Fruit fly (Drosophila melanogaster) whole organism, embryonic: Measurements from ENCODE around the gene Cubn.

ENCODE experiments used
- Abd-B ChIP-seq: fragments of 200-800 bp; sonication (Bioruptor generic); optimal IDR thresholded peaks from 2 replicates; lab custom pipeline; 2018; ENCODE audit warnings: missing biosample characterization, mild to moderate bottlenecking, missing genetic modification characterization, moderate library complexity
- Ada2b ChIP-seq: fragments of 200-800 bp; sonication (Bioruptor generic); IDR thresholded peaks from 2 replicates; pipeline ENCODE4 v1.3.6; 2022; ENCODE audit warnings: missing biosample characterization, missing genetic modification characterization
- CG10147 ChIP-seq: fragments of 200-800 bp; sonication (Bioruptor generic); optimal IDR thresholded peaks from 2 replicates; lab custom pipeline; 2019; ENCODE audit warnings: missing biosample characterization, mild to moderate bottlenecking, missing genetic modification characterization, moderate library complexity
- CG10209 ChIP-seq: fragments of 200-800 bp; sonication (Bioruptor generic); optimal IDR thresholded peaks from 3 replicates; lab custom pipeline; 2017; ENCODE audit warnings: missing biosample characterization, mild to moderate bottlenecking, missing genetic modification characterization, missing genetic modification reagents
- CG11398 ChIP-seq: fragments of 200-800 bp; sonication (Bioruptor generic); optimal IDR thresholded peaks from 2 replicates; lab custom pipeline; 2016; ENCODE audit warnings: missing biosample characterization, missing genetic modification characterization
- CG11723 ChIP-seq: fragments of 200-800 bp; sonication (Bioruptor generic); optimal IDR thresholded peaks from 2 replicates; lab custom pipeline; 2017; ENCODE audit warnings: missing biosample characterization, mild to moderate bottlenecking, missing genetic modification characterization
- CG12236 ChIP-seq: fragments of 200-800 bp; sonication (Bioruptor generic); optimal IDR thresholded peaks from 2 replicates; lab custom pipeline; 2016; ENCODE audit warnings: missing biosample characterization, missing genetic modification characterization
- CG13287 ChIP-seq: fragments of 200-800 bp; sonication (Bioruptor generic); IDR thresholded peaks from 2 replicates; pipeline ENCODE4 v1.3.6; 2022; ENCODE audit warnings: missing biosample characterization, missing genetic modification characterization; ENCODE audit not compliant: partially characterized antibody
- CG13624 ChIP-seq: fragments of 200-800 bp; sonication (Bioruptor generic); optimal IDR thresholded peaks from 2 replicates; lab custom pipeline; 2016; ENCODE audit warnings: missing biosample characterization, missing genetic modification characterization
- CG14014 ChIP-seq: fragments of 200-800 bp; sonication (Bioruptor generic); IDR thresholded peaks from 2 replicates; pipeline ENCODE4 v1.3.6; 2022; ENCODE audit warnings: missing biosample characterization, missing genetic modification characterization
- CG17802 ChIP-seq: fragments of 200-800 bp; sonication (Bioruptor generic); optimal IDR thresholded peaks from 2 replicates; lab custom pipeline; 2018; ENCODE audit warnings: missing biosample characterization, mild to moderate bottlenecking, missing genetic modification characterization, moderate library complexity
- CG18764 ChIP-seq: fragments of 200-800 bp; sonication (Bioruptor generic); optimal IDR thresholded peaks from 3 replicates; lab custom pipeline; 2016; ENCODE audit warnings: missing biosample characterization, missing genetic modification characterization
- CG3065 ChIP-seq: fragments of 200-800 bp; sonication (Bioruptor generic); optimal IDR thresholded peaks from 2 replicates; lab custom pipeline; 2016; ENCODE audit warnings: missing biosample characterization, missing genetic modification characterization
- CG32767 ChIP-seq: fragments of 200-800 bp; sonication (Bioruptor generic); IDR thresholded peaks from 2 replicates; pipeline ENCODE4 v1.3.6; 2022; ENCODE audit warnings: missing biosample characterization, missing genetic modification characterization
- CG32772 ChIP-seq: fragments of 200-800 bp; sonication (Bioruptor generic); IDR thresholded peaks from 2 replicates; pipeline ENCODE4 v1.3.6; 2022; ENCODE audit warnings: missing biosample characterization, missing genetic modification characterization
- CG3281 ChIP-seq: fragments of 200-800 bp; sonication (Bioruptor generic); optimal IDR thresholded peaks from 3 replicates; lab custom pipeline; 2017; ENCODE audit warnings: missing biosample characterization, mild to moderate bottlenecking, missing genetic modification characterization
- CG34224 ChIP-seq: fragments of 200-800 bp; sonication (Bioruptor generic); IDR thresholded peaks from 3 replicates; pipeline ENCODE4 v1.3.6; 2022; ENCODE audit warnings: missing biosample characterization, missing genetic modification characterization; ENCODE audit not compliant: partially characterized antibody
- CG34376 ChIP-seq: fragments of 200-800 bp; sonication (Bioruptor generic); optimal IDR thresholded peaks from 2 replicates; lab custom pipeline; 2018; ENCODE audit warnings: missing biosample characterization, mild to moderate bottlenecking, missing genetic modification characterization
- CG3847 ChIP-seq: fragments of 200-800 bp; sonication (Bioruptor generic); IDR thresholded peaks from 2 replicates; pipeline ENCODE4 v1.3.6; 2022; ENCODE audit warnings: missing biosample characterization, missing genetic modification characterization
- CG4328 ChIP-seq: fragments of 200-800 bp; sonication (Bioruptor generic); optimal IDR thresholded peaks from 3 replicates; lab custom pipeline; 2017; ENCODE audit warnings: missing biosample characterization, missing genetic modification reagents, missing genetic modification characterization
- CG7745 ChIP-seq: fragments of 200-800 bp; sonication (Bioruptor generic); optimal IDR thresholded peaks from 2 replicates; lab custom pipeline; 2018; ENCODE audit warnings: missing biosample characterization, mild to moderate bottlenecking, missing genetic modification characterization, moderate library complexity
- CG8290 ChIP-seq, 3 experiments: fragments of 200-800 bp; sonication (Bioruptor generic); optimal IDR thresholded peaks; 2 replicates each; lab custom pipeline; 2016 to 2019; ENCODE audit warnings: missing biosample characterization in 3 of 3, missing genetic modification characterization in 3 of 3, mild to moderate bottlenecking in 2 of 3, moderate library complexity in 1 of 3
- CG9215 ChIP-seq: fragments of 200-800 bp; sonication (Bioruptor generic); IDR thresholded peaks from 2 replicates; pipeline ENCODE4 v1.3.6; 2022; ENCODE audit warnings: missing biosample characterization, missing genetic modification characterization
- CG9876 ChIP-seq: fragments of 200-800 bp; sonication (Bioruptor generic); optimal IDR thresholded peaks from 2 replicates; lab custom pipeline; 2016; ENCODE audit warnings: missing biosample characterization, missing genetic modification characterization
- CTCF ChIP-seq: fragments of 200-800 bp; sonication (Bioruptor generic); optimal IDR thresholded peaks from 2 replicates; lab custom pipeline; 2017; ENCODE audit warnings: missing biosample characterization, mild to moderate bottlenecking, missing genetic modification characterization, moderate library complexity
- Doc3 ChIP-seq: fragments of 200-800 bp; sonication (Bioruptor generic); IDR thresholded peaks from 3 replicates; pipeline ENCODE4 v1.3.6; 2022; ENCODE audit warnings: missing biosample characterization, missing genetic modification characterization; ENCODE audit not compliant: partially characterized antibody
- ERR ChIP-seq: fragments of 200-800 bp; sonication (Bioruptor generic); optimal IDR thresholded peaks from 2 replicates; lab custom pipeline; 2016; ENCODE audit warnings: missing biosample characterization, missing genetic modification characterization
- Nf-YC ChIP-seq: fragments of 200-800 bp; optimal IDR thresholded peaks from 3 replicates; lab custom pipeline; 2019; ENCODE audit warnings: missing biosample characterization, mild to moderate bottlenecking, missing genetic modification characterization, moderate library complexity
- Oaz ChIP-seq: fragments of 200-800 bp; sonication (Bioruptor generic); IDR thresholded peaks from 2 replicates; pipeline ENCODE4 v1.3.6; 2022; ENCODE audit warnings: missing biosample characterization, missing genetic modification characterization
- Opbp ChIP-seq: fragments of 200-800 bp; sonication (Bioruptor generic); IDR thresholded peaks from 3 replicates; pipeline ENCODE4 v1.3.6; 2022; ENCODE audit warnings: missing biosample characterization, missing genetic modification characterization; ENCODE audit not compliant: partially characterized antibody
- Ssrp ChIP-seq: fragments of 200-800 bp; sonication (Bioruptor generic); optimal IDR thresholded peaks from 2 replicates; lab custom pipeline; 2018; ENCODE audit warnings: missing biosample characterization, mild to moderate bottlenecking, missing genetic modification characterization, moderate library complexity
- Usf ChIP-seq: fragments of 200-800 bp; sonication (Bioruptor generic); optimal IDR thresholded peaks from 2 replicates; lab custom pipeline; 2017; ENCODE audit warnings: missing genotype, missing biosample characterization, missing genetic modification characterization
- chinmo ChIP-seq: fragments of 200-800 bp; sonication (Bioruptor generic); IDR thresholded peaks from 4 replicates; pipeline ENCODE4 v1.3.6; 2022; ENCODE audit warnings: missing biosample characterization, missing genetic modification characterization; ENCODE audit not compliant: partially characterized antibody
- crol ChIP-seq: fragments of 200-800 bp; sonication (Bioruptor generic); IDR thresholded peaks from 2 replicates; pipeline ENCODE4 v1.3.6; 2022; ENCODE audit warnings: missing biosample characterization, missing genetic modification characterization
- exex ChIP-seq: fragments of 200-800 bp; sonication (Bioruptor generic); optimal IDR thresholded peaks from 4 replicates; lab custom pipeline; 2018; ENCODE audit warnings: missing biosample characterization, mild to moderate bottlenecking, missing genetic modification characterization, moderate library complexity
- fd3F ChIP-seq: fragments of 200-800 bp; sonication (Bioruptor generic); optimal IDR thresholded peaks from 2 replicates; lab custom pipeline; 2018; ENCODE audit warnings: missing biosample characterization, mild to moderate bottlenecking, missing genetic modification characterization, moderate library complexity
- grau ChIP-seq: fragments of 200-800 bp; optimal IDR thresholded peaks from 3 replicates; lab custom pipeline; 2019; ENCODE audit warnings: missing biosample characterization, mild to moderate bottlenecking, missing genetic modification characterization, moderate library complexity
- ham ChIP-seq: fragments of 200-800 bp; sonication (Bioruptor generic); IDR thresholded peaks from 2 replicates; pipeline ENCODE4 v1.3.6; 2022; ENCODE audit warnings: missing biosample characterization, missing genetic modification characterization
- jigr1 ChIP-seq: fragments of 200-800 bp; sonication (Bioruptor generic); IDR thresholded peaks from 3 replicates; pipeline ENCODE4 v1.3.6; 2022; ENCODE audit warnings: missing biosample characterization, missing genetic modification characterization
- nmo ChIP-seq: fragments of 200-800 bp; sonication (Bioruptor generic); optimal IDR thresholded peaks from 2 replicates; lab custom pipeline; 2018; ENCODE audit warnings: missing biosample characterization, mild to moderate bottlenecking, missing genetic modification characterization, moderate library complexity
- odd ChIP-seq: fragments of 200-800 bp; sonication (Bioruptor generic); optimal IDR thresholded peaks from 2 replicates; lab custom pipeline; 2017; ENCODE audit warnings: missing biosample characterization, mild to moderate bottlenecking, missing genetic modification characterization
- pan ChIP-seq, 4 experiments: fragments of >200 bp in 3 of 4; fragments of 200-800 bp in 1 of 4; sonication (Bioruptor generic) in 1 of 4; optimal IDR thresholded peaks in 3 of 4; IDR thresholded peaks in 1 of 4; 2 replicates each; pipeline versions ENCODE4 v1.3.6 to Lab custom; 2017 to 2022; ENCODE audit warnings: missing biosample characterization in 2 of 4, missing genetic modification characterization in 2 of 4, mixed read lengths in 1 of 4
- ro ChIP-seq: fragments of 200-800 bp; sonication (Bioruptor generic); IDR thresholded peaks from 2 replicates; pipeline ENCODE4 v1.3.6; 2022; ENCODE audit warnings: missing biosample characterization, missing genetic modification characterization
- row ChIP-seq: fragments of 200-800 bp; sonication (Bioruptor generic); IDR thresholded peaks from 3 replicates; pipeline ENCODE4 v1.3.6; 2022; ENCODE audit warnings: missing biosample characterization, missing genetic modification characterization
- stc ChIP-seq: fragments of 200-800 bp; sonication (Bioruptor generic); IDR thresholded peaks from 2 replicates; pipeline ENCODE4 v1.3.6; 2022; ENCODE audit warnings: missing biosample characterization, missing genetic modification characterization
- trh ChIP-seq: fragments of 200-800 bp; sonication (Bioruptor generic); optimal IDR thresholded peaks from 2 replicates; lab custom pipeline; 2016; ENCODE audit warnings: missing biosample characterization, missing genetic modification characterization
- zfh1 ChIP-seq: fragments of 200-800 bp; sonication (Bioruptor generic); IDR thresholded peaks from 3 replicates; pipeline ENCODE4 v1.3.6; 2022; ENCODE audit warnings: missing biosample characterization, missing genetic modification characterization

Gene Cubn

DNA sequence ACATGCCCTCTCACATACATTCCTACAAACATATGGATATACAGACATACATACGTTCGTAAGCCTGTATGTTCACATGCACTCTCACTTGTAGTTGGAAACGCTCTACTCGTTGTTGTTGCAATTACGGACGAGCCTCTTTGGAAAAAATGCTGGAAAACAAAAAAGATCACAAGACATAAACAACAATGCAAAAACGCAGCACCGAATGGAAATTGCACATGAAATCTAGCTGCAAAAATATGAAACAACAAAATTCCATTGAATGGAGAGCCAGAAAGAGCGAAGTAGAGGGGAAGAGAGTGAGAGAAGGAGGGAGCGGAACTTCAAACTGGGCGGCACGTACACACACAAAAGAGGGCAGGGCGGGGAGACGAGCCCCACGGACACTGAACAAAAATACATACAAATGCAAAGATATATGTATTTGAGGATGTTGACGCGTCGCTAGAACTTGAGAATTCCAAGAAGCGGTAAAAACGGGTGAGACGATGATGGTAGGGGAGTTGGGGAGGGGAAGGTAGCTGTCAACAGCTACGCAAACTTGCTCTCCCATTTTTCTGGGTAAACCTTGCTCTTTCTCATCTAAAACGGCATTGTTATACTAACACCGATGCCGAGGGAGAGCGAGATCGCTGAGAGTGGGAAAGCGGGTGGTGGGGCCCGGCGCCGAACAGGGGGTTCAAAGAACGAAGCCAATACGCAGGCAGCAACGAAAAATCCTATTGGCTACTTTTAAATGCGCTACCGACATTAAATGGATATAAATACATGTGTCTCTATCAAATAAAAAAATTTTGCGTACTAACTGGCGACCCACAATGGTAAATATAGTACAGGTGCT is 13.2 kb upstream of the Cubn start (continued):
- TF ChIP-seq CG14014 (GFP tag; lab: Robert Waterston, UW) (no peak), fd3F (peak; percentile 18), CG13287 (peak; percentile 22; the same call in 1 of the 2 replicates), CG9876 (GFP tag; lab: Kevin White, UChicago) (no peak), CG7745 (tag; lab: Kevin White, UChicago) (no peak), CG10209 (GFP tag; lab: Kevin White, UChicago) (no peak), CG12236 (GFP tag; lab: Kevin White, UChicago) (no peak), ro (no peak), pan (optimal IDR thresholded peaks at IDR 0.05; lab: Kevin White, UChicago) (no peak), pan (GFP tag; optimal IDR thresholded peaks at IDR 0.05 in 1 of 2, IDR thresholded peaks at IDR 0.05 in 1 of 2) (peak in 1 of 2 experiments; percentile 35), CG8290 (GFP tag; optimal IDR thresholded peaks at IDR 0.05; lab: Kevin White, UChicago) (no peak), CG8290 (tag; optimal IDR thresholded peaks at IDR 0.05; lab: Kevin White, UChicago) (peak in 1 of 2 experiments; percentile 73), zfh1 (GFP tag; lab: Robert Waterston, UW) (no peak), CG3847 (GFP tag; lab: Robert Waterston, UW) (0 out of 2 replicates have a peak, but pooled peaks have one; percentile 42), Oaz (GFP tag; lab: Robert Waterston, UW) (0 out of 2 replicates have a peak, but pooled peaks have one; percentile 42), Opbp (peak; percentile 12; the same call in 1 of the 3 replicates), CG9215 (peak; percentile 42; the same call in 1 of the 2 replicates), chinmo (GFP tag; lab: Robert Waterston, UW) (peak; percentile 88), CG3065 (no peak), CG32767 (GFP tag; lab: Robert Waterston, UW) (peak; percentile 46; the same call in 1 of the 2 replicates), Nf-YC (tag; lab: Kevin White, UChicago) (no peak), CG34376 (GFP tag; lab: Kevin White, UChicago) (peak; percentile 86), Usf (GFP tag; lab: Kevin White, UChicago) (peak; percentile 42), Abd-B (GFP tag; lab: Kevin White, UChicago) (peak; percentile 61), trh (GFP tag; lab: Kevin White, UChicago) (no peak), CG10147 (peak; percentile 15), grau (tag; lab: Kevin White, UChicago) (peak; percentile 44), CG11723 (no peak), jigr1 (GFP tag; lab: Robert Waterston, UW) (0 out of 3 replicates have a peak, but pooled peaks have one; percentile 25), CG4328 (GFP tag; lab: Kevin White, UChicago) (no peak), odd (GFP tag; lab: Kevin White, UChicago) (no peak), Doc3 (GFP tag; lab: Robert Waterston, UW) (no peak), CG11398 (GFP tag; lab: Kevin White, UChicago) (peak; percentile 45), ERR (GFP tag; lab: Kevin White, UChicago) (peak; percentile 93), CG17802 (tag; lab: Kevin White, UChicago) (no peak), CG34224 (GFP tag; lab: Robert Waterston, UW) (peak; percentile 28; the same call in 1 of the 3 replicates), ham (no peak), CG18764 (GFP tag; lab: Kevin White, UChicago) (no peak), Ssrp (tag; lab: Kevin White, UChicago) (peak; percentile 34), stc (GFP tag; lab: Robert Waterston, UW) (no peak), nmo (GFP tag; lab: Kevin White, UChicago) (no peak), Ada2b (0 out of 2 replicates have a peak, but pooled peaks have one; percentile 17), crol (GFP tag; lab: Robert Waterston, UW) (peak; percentile 99), exex (tag; lab: Kevin White, UChicago) (peak; percentile 6), row (GFP tag; lab: Robert Waterston, UW) (peak; percentile 90), CTCF (GFP tag; lab: Kevin White, UChicago) (no peak), CG32772 (GFP tag; lab: Robert Waterston, UW) (0 out of 2 replicates have a peak, but pooled peaks have one; percentile 36), CG3281 (GFP tag; lab: Kevin White, UChicago) (peak; percentile 33), CG13624 (GFP tag; lab: Kevin White, UChicago) (peak; percentile 30)
